Fruit fly (Drosophila melanogaster) whole organism, wandering third instar larva: Measurements from ENCODE around the gene Arp10.
A peak's percentile ranks its signal among the peaks of the same experiment; 100 is the strongest.

Experiments used
- CG32264 ChIP-seq: fragments of 200-800 bp; sonication (Bioruptor generic); optimal IDR thresholded peaks from 2 replicates; lab custom pipeline; 2016; ENCODE audit warnings: missing biosample characterization, missing genetic modification characterization
- CG9705 ChIP-seq: fragments of 200-800 bp; sonication (Bioruptor generic); optimal IDR thresholded peaks from 2 replicates; lab custom pipeline; 2018; ENCODE audit warnings: missing biosample characterization, mild to moderate bottlenecking, missing genetic modification characterization
- Dfd ChIP-seq: fragments of >200 bp; optimal IDR thresholded peaks from 2 replicates; lab custom pipeline; 2017; ENCODE audit warnings: missing biosample characterization, missing genetic modification characterization
- Dif ChIP-seq: fragments of 200-275, 200-300 bp; sonication (Bioruptor generic); optimal IDR thresholded peaks from 2 replicates; lab custom pipeline; 2018; ENCODE audit warnings: missing biosample characterization, missing genetic modification characterization; ENCODE audit not compliant: partially characterized antibody
- GATAd ChIP-seq: sonication (Bioruptor generic); optimal IDR thresholded peaks from 2 replicates; lab custom pipeline; 2016; ENCODE audit warnings: missing biosample characterization, missing genetic modification characterization
- HLH106 ChIP-seq: fragments of 200-800 bp; optimal IDR thresholded peaks from 3 replicates; lab custom pipeline; 2019; ENCODE audit warnings: missing biosample characterization, mild to moderate bottlenecking, missing genetic modification characterization, moderate library complexity
- Hnf4 ChIP-seq: fragments of 200-800 bp; sonication (Bioruptor generic); optimal IDR thresholded peaks from 2 replicates; lab custom pipeline; 2016; ENCODE audit warnings: missing biosample characterization, mild to moderate bottlenecking, missing genetic modification characterization
- Hr78 ChIP-seq: fragments of >200 bp; optimal IDR thresholded peaks from 2 replicates; lab custom pipeline; 2017; ENCODE audit warnings: missing biosample characterization, missing genetic modification characterization
- Hr83 ChIP-seq: fragments of 200-300 bp; sonication (Bioruptor generic); optimal IDR thresholded peaks from 2 replicates; lab custom pipeline; 2016; ENCODE audit warnings: missing biosample characterization, mild to moderate bottlenecking, missing genetic modification characterization, moderate library complexity; ENCODE audit not compliant: poor library complexity, severe bottlenecking
- Jra ChIP-seq: sonication (Bioruptor generic); optimal IDR thresholded peaks from 2 replicates; lab custom pipeline; 2016; ENCODE audit warnings: missing biosample characterization, missing genetic modification characterization
- Mio ChIP-seq: sonication (Bioruptor generic); optimal IDR thresholded peaks from 2 replicates; lab custom pipeline; 2016; ENCODE audit warnings: missing biosample characterization, missing genetic modification characterization
- N ChIP-seq: fragments of >200 bp; optimal IDR thresholded peaks from 2 replicates; lab custom pipeline; 2018; ENCODE audit warnings: missing biosample characterization, missing external identifiers, missing genetic modification characterization
- OdsH ChIP-seq: fragments of 200-800 bp; sonication (Bioruptor generic); optimal IDR thresholded peaks from 2 replicates; lab custom pipeline; 2016; ENCODE audit warnings: missing biosample characterization, mild to moderate bottlenecking, missing genetic modification characterization
- Rel ChIP-seq, 2 experiments: fragments of 200-800 bp; sonication (Bioruptor generic) in 1 of 2; optimal IDR thresholded peaks; 2 replicates in 1 of 2; 3 replicates in 1 of 2; lab custom pipeline; 2016 to 2019; ENCODE audit warnings: mild to moderate bottlenecking in 2 of 2, missing biosample characterization in 2 of 2, missing genetic modification characterization in 2 of 2, moderate library complexity in 1 of 2
- Sp1 ChIP-seq: fragments of 200-800 bp; sonication (Bioruptor generic); optimal IDR thresholded peaks from 3 replicates; lab custom pipeline; 2019; ENCODE audit warnings: missing biosample characterization, mild to moderate bottlenecking, missing genetic modification characterization, moderate library complexity
- Vsx2 ChIP-seq: fragments of 200-300, 225-300 bp; sonication (Bioruptor generic); optimal IDR thresholded peaks from 2 replicates; lab custom pipeline; 2018; ENCODE audit warnings: missing biosample characterization, missing genetic modification characterization; ENCODE audit not compliant: partially characterized antibody
- br ChIP-seq: fragments of 200-800 bp; sonication (Bioruptor generic); optimal IDR thresholded peaks from 2 replicates; lab custom pipeline; 2016; ENCODE audit warnings: missing biosample characterization, missing genetic modification characterization
- brk ChIP-seq: fragments of 200-800 bp; sonication (Bioruptor generic); optimal IDR thresholded peaks from 2 replicates; lab custom pipeline; 2016; ENCODE audit warnings: missing biosample characterization, mild to moderate bottlenecking, missing genetic modification characterization
- dl ChIP-seq, 2 experiments: fragments of 175-275, 200-275 bp in 1 of 2; fragments of 200-275 bp in 1 of 2; sonication (Bioruptor generic); optimal IDR thresholded peaks; lab custom pipeline; 2018; ENCODE audit warnings: mild to moderate bottlenecking in 2 of 2, missing biosample characterization in 2 of 2, missing genetic modification characterization in 2 of 2, moderate library complexity in 2 of 2; ENCODE audit not compliant: partially characterized antibody in 2 of 2, insufficient read depth in 1 of 2
- dmrt93B ChIP-seq: fragments of 200-800 bp; sonication (Bioruptor generic); optimal IDR thresholded peaks from 2 replicates; lab custom pipeline; 2018; ENCODE audit warnings: missing biosample characterization, mild to moderate bottlenecking, missing genetic modification characterization
- ey ChIP-seq: fragments of 200-800 bp; sonication (Bioruptor generic); optimal IDR thresholded peaks from 2 replicates; lab custom pipeline; 2016; ENCODE audit warnings: missing biosample characterization, missing genetic modification characterization
- foxo ChIP-seq, 2 experiments: fragments of 200-800 bp; sonication (Bioruptor generic); optimal IDR thresholded peaks; 2 replicates in 1 of 2; 3 replicates in 1 of 2; lab custom pipeline; 2016 to 2017; ENCODE audit warnings: missing biosample characterization in 2 of 2, missing genetic modification characterization in 2 of 2
- fru ChIP-seq: fragments of 200-800 bp; sonication (Bioruptor generic); optimal IDR thresholded peaks from 3 replicates; lab custom pipeline; 2016; ENCODE audit warnings: missing biosample characterization, mild to moderate bottlenecking, missing genetic modification characterization
- h ChIP-seq: fragments of 200-800 bp; sonication (Bioruptor generic); optimal IDR thresholded peaks from 3 replicates; lab custom pipeline; 2016; ENCODE audit warnings: missing biosample characterization, mild to moderate bottlenecking, missing genetic modification characterization
- psq ChIP-seq: fragments of 200-800 bp; sonication (Bioruptor generic); optimal IDR thresholded peaks from 3 replicates; lab custom pipeline; 2017; ENCODE audit warnings: missing biosample characterization, mild to moderate bottlenecking, missing genetic modification characterization, moderate library complexity
- rgr ChIP-seq: fragments of 200-800 bp; sonication (Bioruptor generic); optimal IDR thresholded peaks from 3 replicates; lab custom pipeline; 2016; ENCODE audit warnings: missing biosample characterization, mild to moderate bottlenecking, missing genetic modification characterization
- sage ChIP-seq: fragments of 200-800 bp; sonication (Bioruptor generic); optimal IDR thresholded peaks from 2 replicates; lab custom pipeline; 2016; ENCODE audit warnings: missing biosample characterization, mild to moderate bottlenecking, missing genetic modification characterization
- sv ChIP-seq: fragments of 200-800 bp; sonication (Bioruptor generic); optimal IDR thresholded peaks from 3 replicates; lab custom pipeline; 2016; ENCODE audit warnings: missing biosample characterization, missing genetic modification characterization
- tai ChIP-seq: sonication (Bioruptor generic); optimal IDR thresholded peaks from 2 replicates; lab custom pipeline; 2016; ENCODE audit warnings: missing biosample characterization, missing genetic modification characterization
- usp ChIP-seq: fragments of >200 bp; optimal IDR thresholded peaks from 2 replicates; lab custom pipeline; 2017; ENCODE audit warnings: missing biosample characterization, missing genetic modification characterization
- woc ChIP-seq: sonication (Bioruptor generic); optimal IDR thresholded peaks from 2 replicates; lab custom pipeline; 2016; ENCODE audit warnings: missing biosample characterization, mild to moderate bottlenecking, missing genetic modification characterization

Arp10 gene

dm6 chrX:19645873-19646541, at the start of gene Arp10:
Arp10 (minus strand) TSS chrX:19646176.
- TF ChIP-seq h (GFP tag; lab: Kevin White, UChicago) (peak; percentile 11), brk (GFP tag; lab: Kevin White, UChicago) (no peak), br (GFP tag; lab: Kevin White, UChicago) (no peak), Sp1 (GFP tag; lab: Kevin White, UChicago) (peak; percentile 5), HLH106 (tag; lab: Kevin White, UChicago) (peak; percentile 25), N (GFP tag; lab: Kevin White, UChicago) (peak; percentile 87), Dfd (GFP tag; lab: Kevin White, UChicago) (no peak)

dm6 chrX:19694792-19695558, 49.0 kb upstream of the Arp10 start, which contains the start of gene CG14229:
CG14229 (minus strand) TSS chrX:19695250.
- no peak for TF ChIP-seq Rel (GFP tag; optimal IDR thresholded peaks at IDR 0.05; lab: Kevin White, UChicago)
- peak; percentile 36 for TF ChIP-seq Rel (tag; optimal IDR thresholded peaks at IDR 0.05; lab: Kevin White, UChicago)
- TF ChIP-seq rgr (GFP tag; lab: Kevin White, UChicago), result no peak
- peak in 1 of 2 experiments; percentile 28 for TF ChIP-seq foxo (GFP tag; optimal IDR thresholded peaks at IDR 0.05; lab: Kevin White, UChicago)
- no peak for TF ChIP-seq GATAd
- TF ChIP-seq ey (GFP tag; lab: Kevin White, UChicago), result peak; percentile 8
- peak; percentile 41 for TF ChIP-seq Hnf4 (GFP tag; lab: Kevin White, UChicago)
- TF ChIP-seq h (GFP tag; lab: Kevin White, UChicago), result peak; percentile 30
- no peak for TF ChIP-seq OdsH (GFP tag; lab: Kevin White, UChicago)
- no peak for TF ChIP-seq dl (GFP tag; optimal IDR thresholded peaks at IDR 0.05; lab: Kevin White, UChicago; ENCODE audit: insufficient read depth in 1 of 2, partially characterized antibody in 2 of 2)
- TF ChIP-seq woc (GFP tag; lab: Kevin White, UChicago), result peak; percentile 20
- TF ChIP-seq Vsx2 (GFP tag; lab: Kevin White, UChicago), result no peak
- peak; percentile 8 for TF ChIP-seq fru

- TF ChIP-seq sv (peak; percentile 62), CG9705 (GFP tag; lab: Kevin White, UChicago) (peak; percentile 55), tai (no peak), foxo (GFP tag; optimal IDR thresholded peaks at IDR 0.05; lab: Kevin White, UChicago) (peak in 1 of 2 experiments; percentile 85), br (GFP tag; lab: Kevin White, UChicago) (peak; percentile 84), psq (GFP tag; lab: Kevin White, UChicago) (peak; percentile 51), ey (GFP tag; lab: Kevin White, UChicago) (peak; percentile 82), GATAd (peak; percentile 14), h (GFP tag; lab: Kevin White, UChicago) (peak; percentile 84), Hr83 (GFP tag; lab: Kevin White, UChicago) (peak; percentile 40), Hr78 (GFP tag; lab: Kevin White, UChicago) (no peak), Sp1 (GFP tag; lab: Kevin White, UChicago) (peak; percentile 84), Hnf4 (GFP tag; lab: Kevin White, UChicago) (no peak), HLH106 (tag; lab: Kevin White, UChicago) (peak; percentile 87), usp (no peak), Jra (GFP tag; lab: Kevin White, UChicago) (peak; percentile 9), Dif (GFP tag; lab: Kevin White, UChicago) (no peak), fru (peak; percentile 88), woc (GFP tag; lab: Kevin White, UChicago) (peak; percentile 82), rgr (GFP tag; lab: Kevin White, UChicago) (peak; percentile 84), CG32264 (GFP tag; lab: Kevin White, UChicago) (no peak), sage (GFP tag; lab: Kevin White, UChicago) (no peak), OdsH (GFP tag; lab: Kevin White, UChicago) (peak; percentile 80), dmrt93B (GFP tag; lab: Kevin White, UChicago) (peak; percentile 12), Rel (GFP tag; optimal IDR thresholded peaks at IDR 0.05; lab: Kevin White, UChicago) (no peak), Rel (tag; optimal IDR thresholded peaks at IDR 0.05; lab: Kevin White, UChicago) (peak; percentile 72), Mio (GFP tag; lab: Kevin White, UChicago) (no peak)
These were observed 47.1 kb upstream of the Arp10 start, which contains the start of gene Mer for dm6 chrX:19692951-19693698. Mer (minus strand) TSS chrX:19693500.
